Fruit fly (Drosophila melanogaster) whole organism, embryonic: ENCODE data around the gene Or7a.

Experiments
- Blimp-1 ChIP-seq: fragments of 200-800 bp; sonication (Bioruptor generic); optimal IDR thresholded peaks from 3 replicates; lab custom pipeline; 2018; ENCODE audit warnings: missing biosample characterization, missing genetic modification characterization, mild to moderate bottlenecking, moderate library complexity, missing genetic modification reagents
- CG12155 ChIP-seq: fragments of 200-800 bp; sonication (Bioruptor generic); optimal IDR thresholded peaks from 3 replicates; lab custom pipeline; 2016; ENCODE audit warnings: missing biosample characterization, missing genetic modification characterization
- CG12299 ChIP-seq: fragments of 200-800 bp; sonication (Bioruptor generic); optimal IDR thresholded peaks from 2 replicates; lab custom pipeline; 2018; ENCODE audit warnings: missing biosample characterization, mild to moderate bottlenecking, missing genetic modification characterization
- CG12769 ChIP-seq: fragments of 200-800 bp; sonication (Bioruptor generic); optimal IDR thresholded peaks from 2 replicates; lab custom pipeline; 2019; ENCODE audit warnings: missing biosample characterization, mild to moderate bottlenecking, missing genetic modification characterization, moderate library complexity
- CG14050 ChIP-seq: fragments of 200-800 bp; sonication (Bioruptor generic); IDR thresholded peaks from 3 replicates; pipeline ENCODE4 v1.3.6; 2022; ENCODE audit warnings: missing biosample characterization, missing genetic modification characterization
- CG14860 ChIP-seq: fragments of 200-800 bp; sonication (Bioruptor generic); IDR thresholded peaks from 3 replicates; pipeline ENCODE4 v1.3.6; 2022; ENCODE audit warnings: missing biosample characterization, missing genetic modification characterization; ENCODE audit not compliant: partially characterized antibody
- CG17361 ChIP-seq: fragments of 200-800 bp; sonication (Bioruptor generic); IDR thresholded peaks from 3 replicates; pipeline ENCODE4 v1.3.6; 2022; ENCODE audit warnings: missing biosample characterization, missing genetic modification characterization
- CG17612 ChIP-seq: fragments of 200-800 bp; sonication (Bioruptor generic); IDR thresholded peaks from 2 replicates; pipeline ENCODE4 v1.3.6; 2022; ENCODE audit warnings: missing biosample characterization, missing genetic modification characterization
- CG18262 ChIP-seq: fragments of 200-800 bp; optimal IDR thresholded peaks from 3 replicates; lab custom pipeline; 2019; ENCODE audit warnings: missing biosample characterization, mild to moderate bottlenecking, missing genetic modification characterization, moderate library complexity
- CG3407 ChIP-seq: fragments of 200-800 bp; sonication (Bioruptor generic); optimal IDR thresholded peaks from 2 replicates; lab custom pipeline; 2018; ENCODE audit warnings: missing biosample characterization, mild to moderate bottlenecking, missing genetic modification characterization
- CG3838 ChIP-seq: fragments of 200-800 bp; sonication (Bioruptor generic); optimal IDR thresholded peaks from 3 replicates; lab custom pipeline; 2016; ENCODE audit warnings: missing biosample characterization, missing genetic modification characterization
- CG3847 ChIP-seq: fragments of 200-800 bp; sonication (Bioruptor generic); IDR thresholded peaks from 2 replicates; pipeline ENCODE4 v1.3.6; 2022; ENCODE audit warnings: missing biosample characterization, missing genetic modification characterization
- CG4328 ChIP-seq: fragments of 200-800 bp; sonication (Bioruptor generic); optimal IDR thresholded peaks from 3 replicates; lab custom pipeline; 2017; ENCODE audit warnings: missing biosample characterization, missing genetic modification reagents, missing genetic modification characterization
- CG5245 ChIP-seq: fragments of 200-800 bp; sonication (Bioruptor generic); optimal IDR thresholded peaks from 3 replicates; lab custom pipeline; 2016; ENCODE audit warnings: missing biosample characterization, missing genetic modification characterization
- CG6175 ChIP-seq: fragments of 200-800 bp; sonication (Bioruptor generic); IDR thresholded peaks from 3 replicates; pipeline ENCODE4 v1.3.6; 2022; ENCODE audit warnings: missing biosample characterization, missing genetic modification characterization
- CG6254 ChIP-seq: fragments of 200-800 bp; sonication (Bioruptor generic); optimal IDR thresholded peaks from 3 replicates; lab custom pipeline; 2017; ENCODE audit warnings: mild to moderate bottlenecking, missing biosample characterization, missing genetic modification reagents, missing genetic modification characterization
- CG6854 ChIP-seq: fragments of 200-800 bp; sonication (Bioruptor generic); optimal IDR thresholded peaks from 3 replicates; lab custom pipeline; 2017; ENCODE audit warnings: missing biosample characterization, mild to moderate bottlenecking, missing genetic modification characterization
- CG8281 ChIP-seq: fragments of 200-800 bp; sonication (Bioruptor generic); optimal IDR thresholded peaks from 2 replicates; lab custom pipeline; 2018; ENCODE audit warnings: missing biosample characterization, mild to moderate bottlenecking, missing genetic modification characterization, moderate library complexity
- CG8388 ChIP-seq: fragments of 200-800 bp; sonication (Bioruptor generic); optimal IDR thresholded peaks from 2 replicates; lab custom pipeline; 2019; ENCODE audit warnings: missing biosample characterization, mild to moderate bottlenecking, missing genetic modification characterization, moderate library complexity
- CG8478 ChIP-seq: fragments of >200 bp; optimal IDR thresholded peaks from 2 replicates; lab custom pipeline; 2018
- CG8765 ChIP-seq: fragments of 200-800 bp; sonication (Bioruptor generic); IDR thresholded peaks from 2 replicates; pipeline ENCODE4 v1.3.6; 2022; ENCODE audit warnings: missing biosample characterization, missing genetic modification characterization
- CG8924 ChIP-seq: fragments of 200-800 bp; optimal IDR thresholded peaks from 3 replicates; lab custom pipeline; 2019; ENCODE audit warnings: missing biosample characterization, mild to moderate bottlenecking, missing genetic modification characterization, moderate library complexity
- D ChIP-seq, 2 experiments: fragments of 200-800 bp in 1 of 2; fragments of >200 bp in 1 of 2; sonication (Bioruptor generic) in 1 of 2; optimal IDR thresholded peaks; 2 replicates in 1 of 2; 3 replicates in 1 of 2; lab custom pipeline; 2017; ENCODE audit warnings: mild to moderate bottlenecking in 1 of 2, missing biosample characterization in 1 of 2, missing genetic modification characterization in 1 of 2, missing genetic modification reagents in 1 of 2
- Dad ChIP-seq: fragments of 200-800 bp; sonication (Bioruptor generic); optimal IDR thresholded peaks from 3 replicates; lab custom pipeline; 2016; ENCODE audit warnings: missing biosample characterization, missing genetic modification characterization
- Dfd ChIP-seq, 2 experiments: fragments of >200 bp; optimal IDR thresholded peaks; 2 replicates each; lab custom pipeline; 2017; ENCODE audit warnings: missing biosample characterization in 2 of 2, missing genetic modification characterization in 2 of 2
- Doc3 ChIP-seq: fragments of 200-800 bp; sonication (Bioruptor generic); IDR thresholded peaks from 3 replicates; pipeline ENCODE4 v1.3.6; 2022; ENCODE audit warnings: missing biosample characterization, missing genetic modification characterization; ENCODE audit not compliant: partially characterized antibody
- HLH54F ChIP-seq: fragments of 200-800 bp; sonication (Bioruptor generic); optimal IDR thresholded peaks from 3 replicates; lab custom pipeline; 2016; ENCODE audit warnings: missing biosample characterization, missing genetic modification characterization
- Hmx ChIP-seq: fragments of 200-800 bp; sonication (Bioruptor generic); optimal IDR thresholded peaks from 2 replicates; lab custom pipeline; 2016; ENCODE audit warnings: missing biosample characterization, missing genetic modification characterization
- MBD-R2 ChIP-seq: fragments of 200-800 bp; sonication (Bioruptor generic); IDR thresholded peaks from 2 replicates; pipeline ENCODE4 v1.3.6; 2022; ENCODE audit warnings: missing biosample characterization, missing genetic modification characterization
- Med ChIP-seq: fragments of 200-800 bp; sonication (Bioruptor generic); peaks from one replicate; lab custom pipeline; 2016; ENCODE audit warnings: missing biosample characterization, missing genetic modification characterization, mild to moderate bottlenecking, inconsistent platforms, moderate library complexity
- PHDP ChIP-seq: fragments of 200-800 bp; sonication (Bioruptor generic); optimal IDR thresholded peaks from 3 replicates; lab custom pipeline; 2018; ENCODE audit warnings: missing biosample characterization, mild to moderate bottlenecking, missing genetic modification characterization, moderate library complexity
- TFAM ChIP-seq: fragments of 200-800 bp; sonication (Bioruptor generic); optimal IDR thresholded peaks from 2 replicates; lab custom pipeline; 2017; ENCODE audit warnings: missing biosample characterization, missing genetic modification characterization, inconsistent platforms
- abd-A ChIP-seq: fragments of 200-800 bp; sonication (Bioruptor generic); optimal IDR thresholded peaks from 3 replicates; lab custom pipeline; 2019; ENCODE audit warnings: missing biosample characterization, mild to moderate bottlenecking, missing genetic modification characterization, moderate library complexity
- danr ChIP-seq: fragments of 200-800 bp; sonication (Bioruptor generic); IDR thresholded peaks from 2 replicates; pipeline ENCODE4 v1.3.6; 2022; ENCODE audit warnings: missing biosample characterization, missing genetic modification characterization
- dmrt11E ChIP-seq: fragments of 200-800 bp; sonication (Bioruptor generic); optimal IDR thresholded peaks from 3 replicates; lab custom pipeline; 2018; ENCODE audit warnings: missing biosample characterization, mild to moderate bottlenecking, missing genetic modification characterization, moderate library complexity
- dmrt99B ChIP-seq: fragments of 200-800 bp; sonication (Bioruptor generic); optimal IDR thresholded peaks from 2 replicates; lab custom pipeline; 2018; ENCODE audit warnings: missing biosample characterization, mild to moderate bottlenecking, missing genetic modification characterization, moderate library complexity
- ewg ChIP-seq: fragments of 200-800 bp; sonication (Bioruptor generic); optimal IDR thresholded peaks from 3 replicates; lab custom pipeline; 2017; ENCODE audit warnings: mild to moderate bottlenecking, missing biosample characterization, missing genetic modification reagents, missing genetic modification characterization
- eyg ChIP-seq: fragments of 200-800 bp; sonication (Bioruptor generic); optimal IDR thresholded peaks from 3 replicates; lab custom pipeline; 2016; ENCODE audit warnings: missing biosample characterization, missing genetic modification characterization
- fd3F ChIP-seq: fragments of 200-800 bp; sonication (Bioruptor generic); optimal IDR thresholded peaks from 2 replicates; lab custom pipeline; 2018; ENCODE audit warnings: missing biosample characterization, mild to moderate bottlenecking, missing genetic modification characterization, moderate library complexity
- ftz-f1 ChIP-seq: fragments of 200-800 bp; sonication (Bioruptor generic); optimal IDR thresholded peaks from 2 replicates; lab custom pipeline; 2016; ENCODE audit warnings: missing biosample characterization, missing genetic modification characterization
- grau ChIP-seq: fragments of 200-800 bp; optimal IDR thresholded peaks from 3 replicates; lab custom pipeline; 2019; ENCODE audit warnings: missing biosample characterization, mild to moderate bottlenecking, missing genetic modification characterization, moderate library complexity
- pho ChIP-seq: fragments of 200-800 bp; sonication (Bioruptor generic); optimal IDR thresholded peaks from 2 replicates; lab custom pipeline; 2016; ENCODE audit warnings: missing biosample characterization, missing genetic modification characterization
- pum ChIP-seq: fragments of 200-800 bp; sonication (Bioruptor generic); optimal IDR thresholded peaks from 2 replicates; lab custom pipeline; 2016; ENCODE audit warnings: missing biosample characterization, missing genetic modification characterization
- schlank ChIP-seq: fragments of 200-800 bp; sonication (Bioruptor generic); optimal IDR thresholded peaks from 2 replicates; lab custom pipeline; 2018; ENCODE audit warnings: missing biosample characterization, mild to moderate bottlenecking, missing genetic modification characterization
- sens ChIP-seq: fragments of 200-800 bp; sonication (Bioruptor generic); peaks from one replicate; lab custom pipeline; 2016; ENCODE audit warnings: missing biosample characterization, missing genetic modification characterization
- slbo ChIP-seq: fragments of 200-800 bp; sonication (Bioruptor generic); IDR thresholded peaks from 2 replicates; pipeline ENCODE4 v1.3.6; 2022; ENCODE audit warnings: missing biosample characterization, missing genetic modification characterization
- sob ChIP-seq: fragments of 200-800 bp; sonication (Bioruptor generic); IDR thresholded peaks from 2 replicates; pipeline ENCODE4 v1.3.6; 2022; ENCODE audit warnings: missing biosample characterization, missing genetic modification characterization
- trh ChIP-seq: fragments of 200-800 bp; sonication (Bioruptor generic); optimal IDR thresholded peaks from 2 replicates; lab custom pipeline; 2016; ENCODE audit warnings: missing biosample characterization, missing genetic modification characterization
- tx ChIP-seq: fragments of 200-800 bp; sonication (Bioruptor generic); optimal IDR thresholded peaks from 2 replicates; lab custom pipeline; 2016; ENCODE audit warnings: missing biosample characterization, missing genetic modification characterization
- z ChIP-seq: fragments of 200-800 bp; sonication (Bioruptor generic); IDR thresholded peaks from 3 replicates; pipeline ENCODE4 v1.3.6; 2022; ENCODE audit warnings: missing biosample characterization, missing genetic modification characterization
- zf30C ChIP-seq: fragments of 200-800 bp; sonication (Bioruptor generic); optimal IDR thresholded peaks from 3 replicates; lab custom pipeline; 2018; ENCODE audit warnings: missing biosample characterization, mild to moderate bottlenecking, missing genetic modification characterization
- zfh1 ChIP-seq: fragments of 200-800 bp; sonication (Bioruptor generic); IDR thresholded peaks from 3 replicates; pipeline ENCODE4 v1.3.6; 2022; ENCODE audit warnings: missing biosample characterization, missing genetic modification characterization

Gene Or7a

DNA sequence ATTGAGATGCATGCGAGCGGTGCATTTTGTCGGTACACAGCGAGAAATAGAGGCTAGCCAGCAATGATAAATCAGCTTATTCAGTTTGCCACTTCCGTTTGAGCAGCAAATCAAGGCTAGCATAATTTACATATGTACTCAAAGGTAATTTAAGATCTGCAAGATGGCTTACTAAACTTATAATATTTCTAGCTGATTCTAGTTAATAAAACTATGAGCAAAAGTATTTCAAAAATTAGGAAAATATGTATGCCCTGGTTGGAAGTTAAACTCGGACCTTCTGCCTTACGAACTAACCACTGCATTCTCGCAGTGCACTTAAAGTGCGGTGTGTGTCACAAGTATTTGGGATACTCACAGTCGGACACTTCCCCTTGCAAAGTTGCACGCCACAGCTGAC lies 42.7 kb downstream of the Or7a start (continued):
- peak; percentile 21 for TF ChIP-seq CG8388 (GFP tag; lab: Kevin White, UChicago)
- TF ChIP-seq ftz-f1 (GFP tag; lab: Kevin White, UChicago): no peak
- TF ChIP-seq PHDP: no peak
- no peak for TF ChIP-seq CG8281
- TF ChIP-seq slbo (GFP tag; lab: Robert Waterston, UW): no peak
- no peak for TF ChIP-seq CG14050 (GFP tag; lab: Robert Waterston, UW)
- TF ChIP-seq abd-A (tag; lab: Kevin White, UChicago): no peak
- TF ChIP-seq CG8478: no peak
- TF ChIP-seq pum (GFP tag; lab: Kevin White, UChicago): no peak
- TF ChIP-seq fd3F (GFP tag; lab: Kevin White, UChicago): no peak
- no peak for TF ChIP-seq CG4328
- TF ChIP-seq pho (GFP tag; lab: Kevin White, UChicago): no peak
- TF ChIP-seq CG12299 (tag; lab: Kevin White, UChicago): no peak
- TF ChIP-seq TFAM: no peak
- no peak for TF ChIP-seq D (optimal IDR thresholded peaks at IDR 0.05; lab: Kevin White, UChicago)
- TF ChIP-seq D (GFP tag; optimal IDR thresholded peaks at IDR 0.05; lab: Kevin White, UChicago): peak; percentile 28
- TF ChIP-seq trh (GFP tag; lab: Kevin White, UChicago): no peak
- no peak for TF ChIP-seq z
- peak; percentile 83 for TF ChIP-seq Blimp-1 (GFP tag; lab: Kevin White, UChicago)
- TF ChIP-seq eyg (GFP tag; lab: Kevin White, UChicago): no peak
- peak; percentile 79 for TF ChIP-seq sens (GFP tag; lab: Kevin White, UChicago)
- TF ChIP-seq Dad (GFP tag; lab: Kevin White, UChicago): no peak
- TF ChIP-seq CG12155 (GFP tag; lab: Kevin White, UChicago): no peak
- TF ChIP-seq grau: no peak
- peak; percentile 32 for TF ChIP-seq zf30C (GFP tag; lab: Kevin White, UChicago)
- TF ChIP-seq ewg (GFP tag; lab: Kevin White, UChicago): no peak
- TF ChIP-seq dmrt11E (tag; lab: Kevin White, UChicago): peak; percentile 31
- peak; percentile 26 for TF ChIP-seq dmrt99B (tag; lab: Kevin White, UChicago)
- TF ChIP-seq CG3847 (GFP tag; lab: Robert Waterston, UW): no peak
- TF ChIP-seq CG6254: peak; percentile 22
- no peak for TF ChIP-seq CG17612
- no peak for TF ChIP-seq CG5245 (GFP tag; lab: Kevin White, UChicago)
- TF ChIP-seq CG18262 (tag; lab: Kevin White, UChicago): peak; percentile 56
- TF ChIP-seq Doc3 (GFP tag; lab: Robert Waterston, UW): no peak
- TF ChIP-seq Dfd (GFP tag; optimal IDR thresholded peaks at IDR 0.05; lab: Kevin White, UChicago): no peak
- TF ChIP-seq sob (GFP tag; lab: Robert Waterston, UW): no peak
- TF ChIP-seq tx (GFP tag; lab: Kevin White, UChicago): no peak
- no peak for TF ChIP-seq Hmx
- peak; percentile 29 for TF ChIP-seq Med (GFP tag; lab: Kevin White, UChicago)
- TF ChIP-seq schlank (tag; lab: Kevin White, UChicago): no peak
- TF ChIP-seq CG14860 (GFP tag; lab: Robert Waterston, UW): no peak
- TF ChIP-seq CG6175: no peak
- TF ChIP-seq CG6854: no peak
- peak; percentile 3 for TF ChIP-seq CG3407
- 0 out of 3 replicates have a peak, but pooled peaks have one; percentile 29 for TF ChIP-seq CG17361
- TF ChIP-seq CG12769 (tag; lab: Kevin White, UChicago): no peak
- no peak for TF ChIP-seq CG8765 (GFP tag; lab: Robert Waterston, UW)
- no peak for TF ChIP-seq HLH54F
- TF ChIP-seq MBD-R2 (GFP tag; lab: Robert Waterston, UW): no peak
- peak; percentile 18 for TF ChIP-seq CG8924
- no peak for TF ChIP-seq CG3838 (GFP tag; lab: Kevin White, UChicago)
- no peak for TF ChIP-seq danr (GFP tag; lab: Robert Waterston, UW)
- 0 out of 3 replicates have a peak, but pooled peaks have one; percentile 4 for TF ChIP-seq zfh1 (GFP tag; lab: Robert Waterston, UW)
